Worm (Caenorhabditis elegans) whole organism, young adult: Measurements from ENCODE around the gene act-5.

Source experiments
- B0336.3 ChIP-seq: fragments of 200-800 bp; sonication (Bioruptor generic); IDR thresholded peaks from 2 replicates; pipeline ENCODE4 v1.3.6; 2022; ENCODE audit warnings: missing genetic modification characterization, missing compliant biosample characterization
- F57A8.1 ChIP-seq: fragments of 200-800 bp; sonication (Bioruptor generic); optimal IDR thresholded peaks from 2 replicates; lab custom pipeline; 2018; ENCODE audit warnings: mild to moderate bottlenecking, missing genetic modification characterization, moderate library complexity, missing compliant biosample characterization
- T26A5.8 ChIP-seq: sonication (generic microtip); optimal IDR thresholded peaks from 2 replicates; lab custom pipeline; 2016; ENCODE audit warnings: missing genetic modification characterization, missing compliant biosample characterization
- ccch-3 ChIP-seq: fragments of 200-800 bp; sonication (Bioruptor generic); optimal IDR thresholded peaks from 2 replicates; lab custom pipeline; 2018; ENCODE audit warnings: mild to moderate bottlenecking, missing genetic modification characterization, missing compliant biosample characterization
- cebp-1 ChIP-seq, 2 experiments: fragments of 200-800 bp in 1 of 2; sonication (Bioruptor generic) in 1 of 2; sonication (generic microtip) in 1 of 2; IDR thresholded peaks in 1 of 2; optimal IDR thresholded peaks in 1 of 2; 2 replicates each; pipeline versions ENCODE4 v1.3.6 to Lab custom; 2017 to 2022; ENCODE audit warnings: missing compliant biosample characterization in 2 of 2, missing genetic modification characterization in 2 of 2, mild to moderate bottlenecking in 1 of 2, missing genetic modification reagents in 1 of 2, moderate library complexity in 1 of 2
- hlh-26 ChIP-seq: fragments of 200-800 bp; sonication (Bioruptor generic); conservative IDR thresholded peaks from 2 replicates; pipeline ENCODE4 v1.3.6; 2022; ENCODE audit warnings: missing genetic modification reagents, missing genetic modification characterization, missing compliant biosample characterization

DNA sequence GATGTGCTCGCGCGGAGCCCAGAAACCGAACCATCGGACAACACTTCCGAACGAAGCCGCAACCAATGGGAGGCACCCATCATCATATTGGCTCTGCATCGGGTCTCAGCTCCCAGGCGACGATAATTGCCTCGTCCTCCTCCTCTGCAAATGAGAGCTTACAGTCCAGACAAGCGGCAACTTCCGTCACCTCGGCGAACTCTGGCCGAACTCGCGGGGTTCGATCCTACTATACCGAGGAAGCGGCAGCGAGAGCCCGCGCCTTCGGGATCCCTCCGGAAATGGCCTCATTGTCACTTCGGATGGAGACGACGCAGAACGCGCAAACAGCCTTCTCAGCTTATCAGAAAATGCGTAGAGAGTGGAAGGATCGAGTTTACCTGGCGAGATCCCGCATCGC is 49.1 kb upstream of the act-5 start:
- TF ChIP-seq ccch-3 (GFP tag; lab: Kevin White, UChicago): no peak
- TF ChIP-seq cebp-1 (GFP tag; IDR thresholded peaks at IDR 0.05; lab: Robert Waterston, UW): no peak
- TF ChIP-seq cebp-1 (tag; optimal IDR thresholded peaks at IDR 0.05; lab: Kevin White, UChicago): no peak
- TF ChIP-seq hlh-26: no peak
- TF ChIP-seq F57A8.1 (GFP tag; lab: Kevin White, UChicago): no peak
- TF ChIP-seq T26A5.8 (tag; lab: Kevin White, UChicago): no peak
- no peak for TF ChIP-seq B0336.3
